Fruit fly (Drosophila melanogaster) whole organism, embryonic: ENCODE measurements around the gene grnd.

Experiments used
- Abd-B ChIP-seq: fragments of 200-800 bp; sonication (Bioruptor generic); optimal IDR thresholded peaks from 2 replicates; lab custom pipeline; 2018; ENCODE audit warnings: missing biosample characterization, mild to moderate bottlenecking, missing genetic modification characterization, moderate library complexity
- Atf3 ChIP-seq: fragments of 200-800 bp; sonication (Bioruptor generic); optimal IDR thresholded peaks from 3 replicates; lab custom pipeline; 2016; ENCODE audit warnings: missing biosample characterization, missing genetic modification characterization
- B-H2 ChIP-seq: fragments of 200-800 bp; sonication (Bioruptor generic); optimal IDR thresholded peaks from 2 replicates; lab custom pipeline; 2018; ENCODE audit warnings: missing biosample characterization, mild to moderate bottlenecking, missing genetic modification characterization
- CG10431 ChIP-seq: fragments of 200-800 bp; sonication (Bioruptor generic); optimal IDR thresholded peaks from 3 replicates; lab custom pipeline; 2018; ENCODE audit warnings: missing biosample characterization, mild to moderate bottlenecking, missing genetic modification characterization
- CG10462 ChIP-seq: fragments of 200-800 bp; sonication (Bioruptor generic); optimal IDR thresholded peaks from 2 replicates; lab custom pipeline; 2016; ENCODE audit warnings: missing biosample characterization, missing genetic modification characterization
- CG11398 ChIP-seq: fragments of 200-800 bp; sonication (Bioruptor generic); optimal IDR thresholded peaks from 2 replicates; lab custom pipeline; 2016; ENCODE audit warnings: missing biosample characterization, missing genetic modification characterization
- CG12391 ChIP-seq: fragments of 200-800 bp; sonication (Bioruptor generic); optimal IDR thresholded peaks from 3 replicates; lab custom pipeline; 2018; ENCODE audit warnings: missing biosample characterization, mild to moderate bottlenecking, missing genetic modification characterization, moderate library complexity
- CG15011 ChIP-seq: fragments of 200-800 bp; sonication (Bioruptor generic); optimal IDR thresholded peaks from 3 replicates; lab custom pipeline; 2018; ENCODE audit warnings: missing biosample characterization, mild to moderate bottlenecking, missing genetic modification characterization
- CG15269 ChIP-seq: fragments of 200-800 bp; sonication (Bioruptor generic); optimal IDR thresholded peaks from 2 replicates; lab custom pipeline; 2018; ENCODE audit warnings: missing biosample characterization, mild to moderate bottlenecking, missing genetic modification characterization, moderate library complexity
- CG2129 ChIP-seq: fragments of 200-800 bp; sonication (Bioruptor generic); IDR thresholded peaks from 2 replicates; pipeline ENCODE4 v1.3.6; 2022; ENCODE audit warnings: missing biosample characterization, missing genetic modification characterization; ENCODE audit not compliant: partially characterized antibody
- CG3995 ChIP-seq: fragments of 200-800 bp; sonication (Bioruptor generic); optimal IDR thresholded peaks from 3 replicates; lab custom pipeline; 2016; ENCODE audit warnings: missing biosample characterization, missing genetic modification characterization
- CG4360 ChIP-seq: fragments of 200-800 bp; sonication (Bioruptor generic); IDR thresholded peaks from 2 replicates; pipeline ENCODE4 v1.3.6; 2022; ENCODE audit warnings: missing biosample characterization, missing genetic modification characterization
- CG6791 ChIP-seq: fragments of 200-800 bp; sonication (Bioruptor generic); IDR thresholded peaks from 3 replicates; pipeline ENCODE4 v1.3.6; 2022; ENCODE audit warnings: missing biosample characterization, missing genetic modification characterization; ENCODE audit not compliant: partially characterized antibody
- CG8089 ChIP-seq: fragments of 200-800 bp; sonication (Bioruptor generic); optimal IDR thresholded peaks from 3 replicates; lab custom pipeline; 2016; ENCODE audit warnings: missing biosample characterization, missing genetic modification characterization
- CG9215 ChIP-seq: fragments of 200-800 bp; sonication (Bioruptor generic); IDR thresholded peaks from 2 replicates; pipeline ENCODE4 v1.3.6; 2022; ENCODE audit warnings: missing biosample characterization, missing genetic modification characterization
- CG9727 ChIP-seq: fragments of 200-800 bp; sonication (Bioruptor generic); optimal IDR thresholded peaks from 3 replicates; lab custom pipeline; 2017; ENCODE audit warnings: missing biosample characterization, mild to moderate bottlenecking, missing genetic modification characterization
- CG9876 ChIP-seq: fragments of 200-800 bp; sonication (Bioruptor generic); optimal IDR thresholded peaks from 2 replicates; lab custom pipeline; 2016; ENCODE audit warnings: missing biosample characterization, missing genetic modification characterization
- CHES-1-like ChIP-seq: fragments of 200-800 bp; sonication (Bioruptor generic); optimal IDR thresholded peaks from 2 replicates; lab custom pipeline; 2016; ENCODE audit warnings: missing biosample characterization, missing genetic modification characterization
- Dbx ChIP-seq: fragments of 200-800 bp; sonication (Bioruptor generic); IDR thresholded peaks from 3 replicates; pipeline ENCODE4 v1.3.6; 2022; ENCODE audit warnings: missing biosample characterization, missing genetic modification characterization
- Dip3 ChIP-seq: fragments of 200-800 bp; sonication (Bioruptor generic); optimal IDR thresholded peaks from 3 replicates; lab custom pipeline; 2016; ENCODE audit warnings: missing biosample characterization, missing genetic modification characterization
- E2f1 ChIP-seq: fragments of 200-800 bp; sonication (Bioruptor generic); IDR thresholded peaks from 2 replicates; pipeline ENCODE4 v1.3.6; 2022; ENCODE audit warnings: missing biosample characterization, missing genetic modification characterization
- E2f2 ChIP-seq: fragments of 200-800 bp; sonication (Bioruptor generic); IDR thresholded peaks from 2 replicates; pipeline ENCODE4 v1.3.6; 2022; ENCODE audit warnings: missing biosample characterization, missing genetic modification characterization
- ERR ChIP-seq: fragments of 200-800 bp; sonication (Bioruptor generic); optimal IDR thresholded peaks from 2 replicates; lab custom pipeline; 2016; ENCODE audit warnings: missing biosample characterization, missing genetic modification characterization
- H15 ChIP-seq: fragments of 200-800 bp; sonication (Bioruptor generic); IDR thresholded peaks from 3 replicates; pipeline ENCODE4 v1.3.6; 2022; ENCODE audit warnings: missing biosample characterization, missing genetic modification characterization
- Hr78 ChIP-seq, 2 experiments: fragments of 200-800 bp in 1 of 2; fragments of >200 bp in 1 of 2; sonication (Bioruptor generic) in 1 of 2; optimal IDR thresholded peaks; 2 replicates each; lab custom pipeline; 2017 to 2019; ENCODE audit warnings: missing biosample characterization in 2 of 2, missing genetic modification characterization in 2 of 2, mild to moderate bottlenecking in 1 of 2, moderate library complexity in 1 of 2
- Max ChIP-seq: fragments of 200-800 bp; sonication (Bioruptor generic); optimal IDR thresholded peaks from 2 replicates; lab custom pipeline; 2016; ENCODE audit warnings: missing biosample characterization, mild to moderate bottlenecking, missing genetic modification characterization
- Mrtf ChIP-seq: fragments of 200-800 bp; sonication (Bioruptor generic); IDR thresholded peaks from 3 replicates; pipeline ENCODE4 v1.3.6; 2022; ENCODE audit warnings: missing biosample characterization, missing genetic modification characterization
- Oli ChIP-seq: fragments of 200-800 bp; sonication (Bioruptor generic); optimal IDR thresholded peaks from 2 replicates; lab custom pipeline; 2018; ENCODE audit warnings: missing biosample characterization, mild to moderate bottlenecking, missing genetic modification characterization, moderate library complexity
- PHDP ChIP-seq: fragments of 200-800 bp; sonication (Bioruptor generic); optimal IDR thresholded peaks from 3 replicates; lab custom pipeline; 2018; ENCODE audit warnings: missing biosample characterization, mild to moderate bottlenecking, missing genetic modification characterization, moderate library complexity
- Poxn ChIP-seq: fragments of 200-800 bp; sonication (Bioruptor generic); IDR thresholded peaks from 2 replicates; pipeline ENCODE4 v1.3.6; 2022; ENCODE audit warnings: missing biosample characterization, missing genetic modification characterization
- Stat92E ChIP-seq, 3 experiments: fragments of >200 bp in 2 of 3; fragments of 200-800 bp in 1 of 3; sonication (Bioruptor generic) in 1 of 3; optimal IDR thresholded peaks; 2 replicates each; lab custom pipeline; 2017 to 2019; ENCODE audit warnings: missing biosample characterization in 3 of 3, missing genetic modification characterization in 3 of 3, mild to moderate bottlenecking in 1 of 3, moderate library complexity in 1 of 3
- Tbp ChIP-seq: fragments of >200 bp; optimal IDR thresholded peaks from 2 replicates; lab custom pipeline; 2018; ENCODE audit warnings: missing biosample characterization, missing genetic modification characterization
- caup ChIP-seq: fragments of 200-800 bp; sonication (Bioruptor generic); optimal IDR thresholded peaks from 3 replicates; lab custom pipeline; 2017; ENCODE audit warnings: missing biosample characterization, mild to moderate bottlenecking, missing genetic modification characterization, moderate library complexity; ENCODE audit not compliant: severe bottlenecking
- chn ChIP-seq: fragments of 200-800 bp; sonication (Bioruptor generic); optimal IDR thresholded peaks from 2 replicates; lab custom pipeline; 2016; ENCODE audit warnings: missing biosample characterization, missing genetic modification characterization
- disco-r ChIP-seq: fragments of 200-800 bp; sonication (Bioruptor generic); optimal IDR thresholded peaks from 2 replicates; lab custom pipeline; 2016; ENCODE audit warnings: missing biosample characterization, missing genetic modification characterization
- dmrt99B ChIP-seq: fragments of 200-800 bp; sonication (Bioruptor generic); optimal IDR thresholded peaks from 2 replicates; lab custom pipeline; 2018; ENCODE audit warnings: missing biosample characterization, mild to moderate bottlenecking, missing genetic modification characterization, moderate library complexity
- fd64A ChIP-seq: fragments of 200-800 bp; sonication (Bioruptor generic); optimal IDR thresholded peaks from 3 replicates; lab custom pipeline; 2018; ENCODE audit warnings: missing biosample characterization, mild to moderate bottlenecking, missing genetic modification characterization
- gem ChIP-seq: fragments of 200-800 bp; sonication (Bioruptor generic); optimal IDR thresholded peaks from 2 replicates; lab custom pipeline; 2019; ENCODE audit warnings: missing biosample characterization, mild to moderate bottlenecking, missing genetic modification characterization, moderate library complexity
- grau ChIP-seq: fragments of 200-800 bp; optimal IDR thresholded peaks from 3 replicates; lab custom pipeline; 2019; ENCODE audit warnings: missing biosample characterization, mild to moderate bottlenecking, missing genetic modification characterization, moderate library complexity
- hbn ChIP-seq: fragments of 200-800 bp; sonication (Bioruptor generic); IDR thresholded peaks from 2 replicates; pipeline ENCODE4 v1.3.6; 2022; ENCODE audit warnings: missing biosample characterization, missing genetic modification characterization; ENCODE audit not compliant: partially characterized antibody
- lilli ChIP-seq: fragments of 200-800 bp; sonication (Bioruptor generic); optimal IDR thresholded peaks from 3 replicates; lab custom pipeline; 2016; ENCODE audit warnings: missing biosample characterization, missing genetic modification characterization
- nom ChIP-seq: fragments of 200-800 bp; sonication (Bioruptor generic); optimal IDR thresholded peaks from 2 replicates; lab custom pipeline; 2017; ENCODE audit warnings: missing biosample characterization, missing genetic modification characterization, mild to moderate bottlenecking, moderate library complexity, missing genetic modification reagents
- pho ChIP-seq: fragments of 200-800 bp; sonication (Bioruptor generic); optimal IDR thresholded peaks from 2 replicates; lab custom pipeline; 2016; ENCODE audit warnings: missing biosample characterization, missing genetic modification characterization
- pum ChIP-seq: fragments of 200-800 bp; sonication (Bioruptor generic); optimal IDR thresholded peaks from 2 replicates; lab custom pipeline; 2016; ENCODE audit warnings: missing biosample characterization, missing genetic modification characterization
- slbo ChIP-seq: fragments of 200-800 bp; sonication (Bioruptor generic); IDR thresholded peaks from 2 replicates; pipeline ENCODE4 v1.3.6; 2022; ENCODE audit warnings: missing biosample characterization, missing genetic modification characterization
- usp ChIP-seq: fragments of >200 bp; optimal IDR thresholded peaks from 2 replicates; lab custom pipeline; 2017; ENCODE audit warnings: missing biosample characterization, missing genetic modification characterization
- wek ChIP-seq: fragments of 200-800 bp; sonication (Bioruptor generic); optimal IDR thresholded peaks from 3 replicates; lab custom pipeline; 2018; ENCODE audit warnings: missing biosample characterization, mild to moderate bottlenecking, missing genetic modification characterization, moderate library complexity
- wor ChIP-seq: fragments of 200-800 bp; sonication (Bioruptor generic); IDR thresholded peaks from 2 replicates; pipeline ENCODE4 v1.3.6; 2022; ENCODE audit warnings: missing biosample characterization, missing genetic modification characterization
- z ChIP-seq: fragments of 200-800 bp; sonication (Bioruptor generic); IDR thresholded peaks from 3 replicates; pipeline ENCODE4 v1.3.6; 2022; ENCODE audit warnings: missing biosample characterization, missing genetic modification characterization
- zf30C ChIP-seq: fragments of 200-800 bp; sonication (Bioruptor generic); optimal IDR thresholded peaks from 3 replicates; lab custom pipeline; 2018; ENCODE audit warnings: missing biosample characterization, mild to moderate bottlenecking, missing genetic modification characterization

The grnd gene

dm6 chr2L:18504881-18505280, 19.7 kb downstream of the grnd start (continued):
- TF ChIP-seq CG15269, result peak; percentile 42
- peak; percentile 21; the same call in 1 of the 3 replicates for TF ChIP-seq H15
- TF ChIP-seq gem (tag; lab: Kevin White, UChicago), result peak; percentile 78
- peak; percentile 58 for TF ChIP-seq grau
- no peak for TF ChIP-seq fd64A
- no peak for TF ChIP-seq Dip3 (GFP tag; lab: Kevin White, UChicago)
- TF ChIP-seq zf30C (GFP tag; lab: Kevin White, UChicago), result peak; percentile 67
- TF ChIP-seq CG2129 (GFP tag; lab: Robert Waterston, UW), result no peak
- peak; percentile 23 for TF ChIP-seq nom (GFP tag; lab: Kevin White, UChicago)
- no peak for TF ChIP-seq CG6791 (GFP tag; lab: Robert Waterston, UW)
- no peak for TF ChIP-seq z (GFP tag; lab: Robert Waterston, UW)
- no peak for TF ChIP-seq Dbx (GFP tag; lab: Robert Waterston, UW)
- TF ChIP-seq Hr78 (GFP tag; optimal IDR thresholded peaks at IDR 0.05; lab: Kevin White, UChicago), result no peak
- TF ChIP-seq CG4360 (GFP tag; lab: Robert Waterston, UW), result peak; percentile 38; the same call in 1 of the 2 replicates
- peak; percentile 59; the same call in 1 of the 2 replicates for TF ChIP-seq E2f1 (GFP tag; lab: Robert Waterston, UW)
- TF ChIP-seq chn (GFP tag; lab: Kevin White, UChicago), result peak; percentile 65
- TF ChIP-seq slbo (GFP tag; lab: Robert Waterston, UW), result peak; percentile 45
- no peak for TF ChIP-seq Tbp (GFP tag; lab: Kevin White, UChicago)
- no peak for TF ChIP-seq Stat92E (GFP tag; optimal IDR thresholded peaks at IDR 0.05; lab: Kevin White, UChicago)
- no peak for TF ChIP-seq Poxn
- no peak for TF ChIP-seq hbn (GFP tag; lab: Robert Waterston, UW)
- peak; percentile 32 for TF ChIP-seq disco-r (GFP tag; lab: Kevin White, UChicago)
- TF ChIP-seq CHES-1-like (GFP tag; lab: Kevin White, UChicago), result no peak
- peak; percentile 42 for TF ChIP-seq CG10462 (GFP tag; lab: Kevin White, UChicago)
- 0 out of 2 replicates have a peak, but pooled peaks have one; percentile 19 for TF ChIP-seq CG9215 (GFP tag; lab: Robert Waterston, UW)
- TF ChIP-seq CG3995 (GFP tag; lab: Kevin White, UChicago), result no peak
- TF ChIP-seq CG10431, result no peak
- peak; percentile 3 for TF ChIP-seq CG15011
- TF ChIP-seq Max (GFP tag; lab: Kevin White, UChicago), result peak; percentile 17
- peak; percentile 46 for TF ChIP-seq Oli
- TF ChIP-seq caup (GFP tag; lab: Kevin White, UChicago), result no peak
- peak; percentile 64 for TF ChIP-seq dmrt99B (tag; lab: Kevin White, UChicago)
- TF ChIP-seq CG12391 (tag; lab: Kevin White, UChicago), result peak; percentile 72
- TF ChIP-seq wor (GFP tag; lab: Robert Waterston, UW), result no peak
- TF ChIP-seq CG9727 (GFP tag; lab: Kevin White, UChicago), result peak; percentile 69
- 0 out of 2 replicates have a peak, but pooled peaks have one; percentile 26 for TF ChIP-seq E2f2
- peak; percentile 20 for TF ChIP-seq pum (GFP tag; lab: Kevin White, UChicago)
- TF ChIP-seq CG8089 (GFP tag; lab: Kevin White, UChicago), result peak; percentile 17
- peak; percentile 53 for TF ChIP-seq PHDP (tag; lab: Kevin White, UChicago)
- peak; percentile 50 for TF ChIP-seq Atf3 (GFP tag; lab: Kevin White, UChicago)
- no peak for TF ChIP-seq CG9876 (GFP tag; lab: Kevin White, UChicago)
- peak; percentile 32 for TF ChIP-seq lilli (GFP tag; lab: Kevin White, UChicago)
- TF ChIP-seq Abd-B, result no peak
- TF ChIP-seq ERR (GFP tag; lab: Kevin White, UChicago), result no peak
- no peak for TF ChIP-seq pho (GFP tag; lab: Kevin White, UChicago)
- no peak for TF ChIP-seq Mrtf (GFP tag; lab: Robert Waterston, UW)
- no peak for TF ChIP-seq usp (GFP tag; lab: Kevin White, UChicago)
- no peak for TF ChIP-seq wek (GFP tag; lab: Kevin White, UChicago)
- peak; percentile 13 for TF ChIP-seq CG11398 (GFP tag; lab: Kevin White, UChicago)
- no peak for TF ChIP-seq B-H2 (GFP tag; lab: Kevin White, UChicago)
